Worm (Caenorhabditis elegans): ENCODE results near the gene Y67D8B.5.

DNA sequence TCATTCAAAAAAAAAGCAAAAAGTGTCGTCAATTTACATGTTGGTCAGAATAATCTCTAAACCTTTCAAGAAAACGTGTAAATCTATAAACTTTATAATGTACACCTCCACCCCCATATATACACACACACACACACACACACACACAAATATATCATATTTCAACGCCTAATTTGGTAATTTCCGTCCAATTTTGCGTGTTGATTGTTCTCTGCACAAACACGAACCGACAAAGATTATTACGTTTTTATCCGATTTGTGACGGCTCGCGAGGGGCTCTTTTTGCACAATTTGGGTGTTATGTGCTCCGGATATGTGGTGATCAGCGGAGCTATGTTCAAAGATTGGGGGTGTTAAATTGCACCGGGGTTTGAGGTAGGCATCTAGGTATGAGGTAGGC, 19.2 kb upstream of the Y67D8B.5 start:
- TF ChIP-seq pha-4 (tag; optimal IDR thresholded peaks at IDR 0.05) (no peak), nhr-11 (tag; optimal IDR thresholded peaks at IDR 0.05) (no peak), ref-2 (tag; optimal IDR thresholded peaks at IDR 0.05) (no peak), F13H6.1 (tag; optimal IDR thresholded peaks at IDR 0.05) (no peak)
